Fruit fly (Drosophila melanogaster): Measurements from ENCODE around the gene Rh5.

DNA sequence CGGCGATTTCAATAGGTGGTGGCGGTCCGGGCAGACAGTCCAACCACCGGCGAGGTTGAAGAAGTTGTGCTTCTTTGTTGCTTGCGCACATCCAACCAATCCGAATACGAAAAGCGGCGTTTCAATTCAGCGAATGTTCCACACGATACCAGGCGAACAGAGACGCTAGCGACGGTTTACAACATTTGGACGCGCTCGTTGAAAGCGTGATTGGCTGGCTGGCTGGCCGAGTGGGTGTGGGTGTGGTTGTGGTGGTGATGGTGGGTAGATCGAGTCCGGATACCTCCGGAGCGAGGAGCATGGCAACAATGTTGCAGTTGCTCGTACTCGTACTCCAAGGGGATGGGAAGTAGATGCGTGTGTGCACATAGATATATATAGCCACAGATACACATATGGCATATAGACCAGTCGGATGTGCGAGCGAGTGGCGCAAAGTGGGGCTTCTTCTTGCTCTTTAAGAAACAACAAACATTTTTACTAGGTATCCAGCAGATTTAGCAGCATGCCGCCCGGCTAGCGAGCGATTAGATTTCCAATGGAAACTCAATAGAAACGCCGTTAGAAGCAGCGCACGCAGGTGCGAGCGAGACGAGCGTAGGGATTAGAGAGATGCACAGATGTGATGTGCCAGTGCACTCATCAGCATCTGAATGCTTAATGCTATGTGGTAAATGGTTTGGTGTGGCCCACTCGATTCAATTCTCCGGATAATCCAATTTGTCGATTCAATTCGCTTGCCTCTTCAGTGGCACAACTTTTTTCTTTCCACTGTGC is 2.3 kb downstream of the Rh5 start:
- no peak for TF ChIP-seq insv (optimal IDR thresholded peaks at IDR 0.05)
- TF ChIP-seq psq (optimal IDR thresholded peaks at IDR 0.05), result no peak
- TF ChIP-seq h (optimal IDR thresholded peaks at IDR 0.05), result no peak
- TF ChIP-seq Myc (optimal IDR thresholded peaks at IDR 0.05), result no peak
- TF ChIP-seq Sin3A (optimal IDR thresholded peaks at IDR 0.05), result no peak
- TF ChIP-seq ttk (optimal IDR thresholded peaks at IDR 0.05), result no peak
